Worm (Caenorhabditis elegans): ENCODE results near the gene vps-60.

Gene vps-60

DNA sequence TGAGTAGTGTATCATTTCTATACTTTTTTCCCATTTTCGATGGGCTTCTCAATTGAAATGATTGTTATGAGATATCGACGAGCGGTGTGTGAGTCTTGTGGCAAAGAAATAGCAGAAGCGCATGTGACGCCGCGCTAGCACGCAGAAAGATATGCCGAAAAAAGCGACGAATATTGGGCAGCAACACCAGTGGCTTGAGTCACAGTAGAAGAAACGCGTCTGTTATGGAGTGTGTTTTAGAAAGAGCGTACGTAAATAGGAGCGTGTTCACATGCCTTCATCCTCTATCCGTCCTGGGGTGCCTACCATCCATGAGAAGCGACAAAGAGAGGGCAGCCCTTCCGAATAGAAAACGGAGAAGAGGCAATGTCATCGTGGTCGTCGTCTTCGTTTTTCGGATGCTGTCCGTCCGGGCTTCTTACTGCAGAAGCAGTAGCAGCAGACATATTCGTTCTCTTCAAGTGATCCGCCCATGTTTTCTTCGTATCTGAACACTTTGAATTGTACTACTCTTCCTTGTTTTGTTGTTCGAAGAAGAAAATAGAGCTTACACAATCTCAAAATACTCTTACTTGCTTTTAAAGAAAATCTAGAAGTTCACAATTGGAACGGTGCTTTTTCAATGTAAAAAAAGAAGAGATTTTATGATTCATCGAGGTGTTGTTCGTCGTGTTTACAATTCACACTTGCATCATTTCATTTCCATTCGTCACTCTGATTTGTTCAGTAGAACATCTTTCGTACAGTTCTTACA lies 4.0 kb upstream of the vps-60 start (continued):
- no peak for TF ChIP-seq ceh-28 (tag; optimal IDR thresholded peaks at IDR 0.05)
- TF ChIP-seq ztf-11 (tag; optimal IDR thresholded peaks at IDR 0.05): no peak
- TF ChIP-seq jun-1 (tag; optimal IDR thresholded peaks at IDR 0.05): no peak
- no peak for TF ChIP-seq fkh-2 (tag; optimal IDR thresholded peaks at IDR 0.05)
- no peak for TF ChIP-seq unc-39 (tag; optimal IDR thresholded peaks at IDR 0.05)
- TF ChIP-seq daf-12 (tag; optimal IDR thresholded peaks at IDR 0.05): no peak
- TF ChIP-seq tbx-2 (tag; optimal IDR thresholded peaks at IDR 0.05): no peak
- no peak for TF ChIP-seq nhr-67 (tag; optimal IDR thresholded peaks at IDR 0.05)
- TF ChIP-seq lsy-12 (tag; optimal IDR thresholded peaks at IDR 0.05): no peak
- no peak for TF ChIP-seq ztf-4 (tag; optimal IDR thresholded peaks at IDR 0.05)
- TF ChIP-seq unc-62 (GFP tag; optimal IDR thresholded peaks at IDR 0.05): no peak
- peak; percentile 42 for TF ChIP-seq nhr-43 (tag; optimal IDR thresholded peaks at IDR 0.05; ENCODE audit: poor library complexity, severe bottlenecking)
- TF ChIP-seq mml-1 (tag; optimal IDR thresholded peaks at IDR 0.05): no peak
- TF ChIP-seq ceh-9 (tag; optimal IDR thresholded peaks at IDR 0.05): no peak
- no peak for TF ChIP-seq egl-27 (tag; optimal IDR thresholded peaks at IDR 0.05)

DNA sequence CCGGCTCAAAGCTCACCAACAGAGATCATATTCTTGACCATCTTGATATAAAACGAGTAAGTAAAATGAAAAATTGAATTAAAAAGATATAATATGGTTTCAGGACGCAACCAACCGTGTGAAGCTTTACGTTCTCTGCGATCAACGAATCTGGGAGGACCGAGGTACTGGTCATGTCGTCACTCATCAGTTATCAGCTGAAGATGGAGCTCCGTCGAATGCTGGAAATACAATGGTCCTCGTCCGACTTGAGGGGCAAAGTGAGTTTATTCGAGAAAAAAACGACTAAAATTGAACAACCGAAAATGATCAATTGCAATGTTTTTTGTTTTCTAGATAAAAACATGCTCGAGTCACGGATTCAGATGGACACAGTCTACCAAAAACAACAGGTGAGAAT lies 2.6 kb upstream of the vps-60 start:
- TF ChIP-seq daf-12 (tag; optimal IDR thresholded peaks at IDR 0.05): no peak
- TF ChIP-seq fkh-2 (tag; optimal IDR thresholded peaks at IDR 0.05): no peak
- no peak for TF ChIP-seq elt-3 (tag; optimal IDR thresholded peaks at IDR 0.05)
- TF ChIP-seq nhr-28 (tag; optimal IDR thresholded peaks at IDR 0.05): no peak
- TF ChIP-seq nfya-1 (tag; optimal IDR thresholded peaks at IDR 0.05; ENCODE audit: insufficient read depth): no peak
- no peak for TF ChIP-seq pha-4 (tag; optimal IDR thresholded peaks at IDR 0.05)
- TF ChIP-seq fos-1 (tag; optimal IDR thresholded peaks at IDR 0.05): no peak
- TF ChIP-seq lsy-12 (tag; optimal IDR thresholded peaks at IDR 0.05): no peak
- no peak for TF ChIP-seq eor-1 (tag; optimal IDR thresholded peaks at IDR 0.05)
- TF ChIP-seq lin-39 (tag; optimal IDR thresholded peaks at IDR 0.05): no peak
- TF ChIP-seq aly-2 (tag; optimal IDR thresholded peaks at IDR 0.05): no peak
- no peak for TF ChIP-seq jun-1 (tag; optimal IDR thresholded peaks at IDR 0.05)
- no peak for TF ChIP-seq nhr-43 (tag; optimal IDR thresholded peaks at IDR 0.05; ENCODE audit: poor library complexity, severe bottlenecking)
- TF ChIP-seq nhr-12 (tag; optimal IDR thresholded peaks at IDR 0.05): no peak

DNA sequence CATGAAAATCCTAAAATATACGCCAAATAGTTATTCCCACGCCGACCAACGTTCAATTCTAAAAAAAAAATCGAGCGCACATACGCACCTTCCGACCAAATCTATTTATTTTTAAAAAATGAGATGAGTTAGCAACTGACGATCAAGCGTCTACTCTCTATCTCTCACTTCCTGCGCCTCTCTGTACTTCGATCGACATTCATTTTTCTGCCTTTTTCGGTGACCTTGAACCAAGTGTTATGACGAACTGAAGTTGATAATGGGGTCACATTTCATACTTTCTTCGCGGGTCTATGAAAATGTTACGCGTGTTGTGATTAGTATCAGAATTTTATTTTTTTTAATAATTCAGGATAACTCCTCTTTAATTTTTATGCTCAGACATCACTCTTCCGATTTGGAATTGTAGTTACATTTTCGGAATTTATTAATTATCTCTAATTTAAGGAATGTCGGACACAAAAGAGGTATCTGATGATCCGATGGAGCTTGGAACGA lies 1.5 kb upstream of the vps-60 start, which contains the start of gene smk-1:
Gene smk-1 (plus strand): TSS at position 448 of the 498 bp plus-strand sequence.
- peak; percentile 89 for TF ChIP-seq nhr-25 (tag; optimal IDR thresholded peaks at IDR 0.05)
- TF ChIP-seq nhr-23 (tag; optimal IDR thresholded peaks at IDR 0.05): peak; percentile 67
- TF ChIP-seq lsy-12 (tag; optimal IDR thresholded peaks at IDR 0.05): no peak

DNA sequence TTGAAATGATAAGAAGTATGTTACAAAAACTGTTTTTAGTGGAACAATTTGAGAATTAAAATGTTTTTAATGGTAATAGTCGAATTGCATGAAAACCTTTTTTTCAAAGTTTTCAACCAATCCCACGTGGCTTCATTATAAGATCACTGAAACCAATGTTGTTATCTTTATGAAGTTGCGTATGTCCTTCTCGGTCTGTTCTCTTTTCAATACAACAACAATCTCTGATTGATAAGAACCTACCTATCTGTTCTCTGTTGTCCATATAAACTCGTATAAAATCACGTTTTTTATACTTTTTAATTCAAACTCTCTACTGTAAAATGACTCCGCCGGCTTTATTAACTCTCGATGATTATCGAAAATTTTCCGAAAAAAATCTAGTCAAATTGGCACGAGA lies 2.7 kb downstream of the vps-60 start, which contains the start of gene F41E6.5:
Gene F41E6.5 (plus strand): TSS at position 209 of the 400 bp plus-strand sequence.
- no peak for TF ChIP-seq nhr-11 (tag; optimal IDR thresholded peaks at IDR 0.05)
- TF ChIP-seq pqm-1 (tag; optimal IDR thresholded peaks at IDR 0.05): peak; percentile 82
- TF ChIP-seq pha-4 (tag; optimal IDR thresholded peaks at IDR 0.05): peak; percentile 53
- TF ChIP-seq ceh-28 (tag; optimal IDR thresholded peaks at IDR 0.05): no peak
- TF ChIP-seq R02D3.7 (tag; optimal IDR thresholded peaks at IDR 0.05): no peak
- peak; percentile 77 for TF ChIP-seq elt-2 (tag; optimal IDR thresholded peaks at IDR 0.05)
- TF ChIP-seq jun-1 (tag; optimal IDR thresholded peaks at IDR 0.05): peak; percentile 4
- TF ChIP-seq mdl-1 (tag; optimal IDR thresholded peaks at IDR 0.05): no peak

DNA sequence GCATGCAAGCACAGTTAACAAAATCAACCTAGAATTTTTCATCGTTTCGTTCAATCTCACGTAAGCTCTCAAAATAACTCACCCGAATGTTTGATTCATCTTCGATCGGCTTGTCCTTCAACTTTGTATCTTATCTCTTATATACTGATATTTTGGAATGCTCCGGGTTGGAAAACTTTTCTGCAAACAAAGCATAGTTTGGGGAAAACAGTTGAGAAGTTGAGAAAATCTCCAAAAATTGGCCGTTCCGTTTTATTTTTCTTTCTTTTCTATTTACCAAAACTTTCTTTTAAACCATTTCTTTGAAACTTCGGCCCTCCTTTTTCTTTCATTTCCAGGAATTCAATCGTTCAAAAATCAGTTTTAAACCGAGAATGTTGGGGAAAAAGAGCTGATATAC lies 3.3 kb downstream of the vps-60 start, which contains the start of gene F41E6.15:
Gene F41E6.15 (minus strand): TSS at position 101 of the 400 bp plus-strand sequence.
- no peak for TF ChIP-seq elt-3 (tag; optimal IDR thresholded peaks at IDR 0.05)
- TF ChIP-seq nhr-25 (tag; optimal IDR thresholded peaks at IDR 0.05): no peak
- TF ChIP-seq ceh-28 (tag; optimal IDR thresholded peaks at IDR 0.05): no peak
- no peak for TF ChIP-seq skn-1 (tag; optimal IDR thresholded peaks at IDR 0.05)
- no peak for TF ChIP-seq ceh-9 (tag; optimal IDR thresholded peaks at IDR 0.05)
- TF ChIP-seq eor-1 (tag; optimal IDR thresholded peaks at IDR 0.05): no peak
- TF ChIP-seq nhr-77 (tag; optimal IDR thresholded peaks at IDR 0.05): no peak
- no peak for TF ChIP-seq unc-62 (GFP tag; optimal IDR thresholded peaks at IDR 0.05)
- TF ChIP-seq ceh-16 (tag; optimal IDR thresholded peaks at IDR 0.05): no peak
- no peak for TF ChIP-seq egl-27 (tag; optimal IDR thresholded peaks at IDR 0.05)
- TF ChIP-seq ZK546.5 (tag; optimal IDR thresholded peaks at IDR 0.05): no peak
- TF ChIP-seq hmg-11 (tag; optimal IDR thresholded peaks at IDR 0.05): no peak
- TF ChIP-seq aly-2 (tag; optimal IDR thresholded peaks at IDR 0.05): no peak
- TF ChIP-seq snpc-4 (tag; optimal IDR thresholded peaks at IDR 0.05): no peak

Measured in whole organism, L3 larva.